Worm (Caenorhabditis elegans): Measurements from ENCODE around the gene F32H5.3.

DNA sequence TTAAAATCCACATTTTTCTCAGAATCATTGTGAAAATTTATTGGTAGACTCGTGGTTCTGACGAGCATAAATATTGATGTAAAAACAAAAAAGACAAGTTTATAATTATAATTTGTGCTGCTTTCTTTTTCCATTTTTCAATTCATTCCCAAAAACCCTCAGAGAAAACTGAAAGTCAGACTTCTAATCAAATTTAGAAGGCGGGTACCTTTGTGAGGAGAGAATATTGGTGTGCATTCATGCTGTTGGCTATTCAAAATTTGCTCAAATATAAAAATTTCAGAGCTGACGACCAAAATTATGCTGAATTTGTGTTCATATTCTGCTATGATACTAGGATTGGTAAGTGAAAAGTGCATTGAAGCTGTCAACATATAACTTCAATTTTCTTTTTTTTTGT lies 7.9 kb downstream of the F32H5.3 start, which contains the start of gene srx-125:
- TF ChIP-seq unc-120 (tag; optimal IDR thresholded peaks at IDR 0.05; ENCODE audit: poor library complexity, severe bottlenecking) (no peak), ceh-83 (GFP tag; optimal IDR thresholded peaks at IDR 0.05) (no peak), elt-1 (tag; optimal IDR thresholded peaks at IDR 0.05; ENCODE audit: borderline replicate concordance, insufficient read depth) (no peak), pha-4 (tag; optimal IDR thresholded peaks at IDR 0.05) (no peak), nhr-28 (tag; optimal IDR thresholded peaks at IDR 0.05) (no peak), ces-1 (GFP tag; optimal IDR thresholded peaks at IDR 0.05) (no peak)

All from whole organism, mixed stage, embryonic.